Worm (Caenorhabditis elegans): ENCODE results near the gene msrp-6.
A peak's percentile ranks its signal among the peaks of the same experiment; 100 is the strongest.
"Not testable (repeated sequence)": the region's sequence is repeated elsewhere in the genome, so short reads cannot be mapped to it uniquely, and the experiment has no call there.

Gene msrp-6

ce11 chrII:2586861-2587554, 32.2 kb upstream of the msrp-6 start, which contains the start of the genes F33H12.7 and sri-39 (continued):
- TF ChIP-seq dmd-9 (GFP tag; IDR thresholded peaks at IDR 0.05), result no peak
- TF ChIP-seq cey-2 (tag; optimal IDR thresholded peaks at IDR 0.05; ENCODE audit: borderline replicate concordance, insufficient read depth), result no peak
- TF ChIP-seq mxl-3 (GFP tag; optimal IDR thresholded peaks at IDR 0.05), result peak; percentile 42

ce11 chrII:2600176-2600575, 19.1 kb upstream of the msrp-6 start, which contains the start of gene F33H12.1:
TSS of gene F33H12.1 (plus strand) at chrII:2600476.
- TF ChIP-seq nhr-76 (tag; optimal IDR thresholded peaks at IDR 0.05); saeg-2 (GFP tag; IDR thresholded peaks at IDR 0.05); Y5F2A.4 (GFP tag; optimal IDR thresholded peaks at IDR 0.05): not testable (repeated sequence)

ce11 chrII:2600931-2601330, 18.3 kb upstream of the msrp-6 start:
- TF ChIP-seq spr-3 (GFP tag; optimal IDR thresholded peaks at IDR 0.05), result no peak
- TF ChIP-seq mdl-1 (tag; optimal IDR thresholded peaks at IDR 0.05), result no peak
- peak; percentile 91 for TF ChIP-seq aha-1 (tag)
- TF ChIP-seq aly-2 (tag; optimal IDR thresholded peaks at IDR 0.05), result no peak

ce11 chrII:2605319-2605718, 13.9 kb upstream of the msrp-6 start, which contains the start of gene sri-77:
TSS of gene sri-77 (minus strand) at chrII:2605419.
- TF ChIP-seq duxl-1 (tag; optimal IDR thresholded peaks at IDR 0.05; ENCODE audit: poor library complexity) (no peak), ceh-20 (GFP tag; IDR thresholded peaks at IDR 0.05) (no peak), pha-4 (GFP tag; IDR thresholded peaks at IDR 0.05) (no peak), pha-4 (tag; optimal IDR thresholded peaks at IDR 0.05) (no peak), ctbp-1 (GFP tag; IDR thresholded peaks at IDR 0.05) (no peak), php-3 (GFP tag; IDR thresholded peaks at IDR 0.05) (no peak), egl-27 (tag; optimal IDR thresholded peaks at IDR 0.05) (no peak)

- TF ChIP-seq F26F4.8 (GFP tag; conservative IDR thresholded peaks at IDR 0.05), result no peak
- TF ChIP-seq madf-9 (GFP tag; conservative IDR thresholded peaks at IDR 0.05), result no peak
- TF ChIP-seq ceh-28 (tag; optimal IDR thresholded peaks at IDR 0.05), result no peak
- TF ChIP-seq unc-62 (GFP tag; optimal IDR thresholded peaks at IDR 0.05 in 1 of 2), result no peak
- TF ChIP-seq unc-62 (tag; optimal IDR thresholded peaks at IDR 0.05), result no peak
- no peak for TF ChIP-seq nhr-48 (tag; optimal IDR thresholded peaks at IDR 0.05)
- TF ChIP-seq nhr-28 (tag; optimal IDR thresholded peaks at IDR 0.05), result peak; percentile 65
- TF ChIP-seq pqm-1 (tag; optimal IDR thresholded peaks at IDR 0.05), result peak; percentile 77
- no peak for TF ChIP-seq zfp-3 (GFP tag; conservative IDR thresholded peaks at IDR 0.05)
- no peak for TF ChIP-seq sdz-12 (GFP tag; optimal IDR thresholded peaks at IDR 0.05)
- no peak for TF ChIP-seq spr-1 (tag; optimal IDR thresholded peaks at IDR 0.05)
- TF ChIP-seq nhr-41 (GFP tag; IDR thresholded peaks at IDR 0.05), result no peak
- TF ChIP-seq fkh-10 (GFP tag; optimal IDR thresholded peaks at IDR 0.05), result no peak
- TF ChIP-seq jun-1 (tag; optimal IDR thresholded peaks at IDR 0.05), result no peak
- TF ChIP-seq mdl-1 (tag; optimal IDR thresholded peaks at IDR 0.05), result peak in 1 of 2 experiments; percentile 3
- TF ChIP-seq hlh-11 (tag; optimal IDR thresholded peaks at IDR 0.05), result peak; percentile 67
- TF ChIP-seq Y48G9A.11 (GFP tag; IDR thresholded peaks at IDR 0.05), result no peak
- TF ChIP-seq nhr-111 (GFP tag; optimal IDR thresholded peaks at IDR 0.05), result no peak
- TF ChIP-seq php-3 (GFP tag; IDR thresholded peaks at IDR 0.05), result peak; percentile 72
- no peak for TF ChIP-seq F37D6.2 (tag; optimal IDR thresholded peaks at IDR 0.05)
- TF ChIP-seq nhr-102 (tag; optimal IDR thresholded peaks at IDR 0.05), result peak; percentile 45
- no peak for TF ChIP-seq nhr-237 (tag; optimal IDR thresholded peaks at IDR 0.05)
- TF ChIP-seq dmd-6 (GFP tag; IDR thresholded peaks at IDR 0.05), result peak; percentile 62
- peak; percentile 49; the same call in 1 of the 2 replicates for TF ChIP-seq lin-1 (GFP tag; IDR thresholded peaks at IDR 0.05)
- TF ChIP-seq mxl-3 (GFP tag; optimal IDR thresholded peaks at IDR 0.05), result peak; percentile 17
- no peak for TF ChIP-seq duxl-1 (tag; optimal IDR thresholded peaks at IDR 0.05; ENCODE audit: poor library complexity)
- no peak for TF ChIP-seq daf-16 (GFP tag; optimal IDR thresholded peaks at IDR 0.05)
- TF ChIP-seq daf-16 (tag; optimal IDR thresholded peaks at IDR 0.05), result peak; percentile 49
- TF ChIP-seq nhr-10 (tag; optimal IDR thresholded peaks at IDR 0.05), result no peak
- no peak for TF ChIP-seq dmd-9 (GFP tag; IDR thresholded peaks at IDR 0.05)
Observed at ce11 chrII:2610202-2610912, 8.9 kb upstream of the msrp-6 start, which contains the start of gene sri-38. TSS of gene sri-38 (plus strand) at chrII:2610862.
